Worm (Caenorhabditis elegans) whole organism, L2 larva: ENCODE results near the gene C16C8.14.

ENCODE experiments used
- C34F6.9 ChIP-seq: fragments of 150-350 bp; optimal IDR thresholded peaks from 2 replicates; lab custom pipeline; 2014; ENCODE audit warnings: missing biosample characterization, missing genetic modification characterization
- F13H6.1 ChIP-seq: sonication (generic microtip); optimal IDR thresholded peaks from 2 replicates; lab custom pipeline; 2016; ENCODE audit warnings: missing genetic modification characterization, missing compliant biosample characterization
- R02D3.7 ChIP-seq: fragments of 150-350 bp; optimal IDR thresholded peaks from 2 replicates; lab custom pipeline; 2014; ENCODE audit warnings: missing biosample characterization, missing genetic modification characterization
- Y55F3AM.14 ChIP-seq: fragments of 200-800 bp; sonication (Bioruptor generic); optimal IDR thresholded peaks from 2 replicates; lab custom pipeline; 2018; ENCODE audit warnings: mild to moderate bottlenecking, missing genetic modification characterization, missing compliant biosample characterization
- ZK546.5 ChIP-seq: sonication (generic microtip); optimal IDR thresholded peaks from 2 replicates; lab custom pipeline; 2017; ENCODE audit warnings: missing biosample characterization, missing genetic modification characterization
- alr-1 ChIP-seq: fragments of 150-350 bp; optimal IDR thresholded peaks from 2 replicates; lab custom pipeline; 2014; ENCODE audit warnings: missing biosample characterization, missing genetic modification characterization
- aly-2 ChIP-seq: fragments of 150-350 bp; optimal IDR thresholded peaks from 2 replicates; lab custom pipeline; 2014; ENCODE audit warnings: missing biosample characterization, missing genetic modification characterization
- ama-1 ChIP-seq: fragments of 150-350 bp; optimal IDR thresholded peaks from 2 replicates; lab custom pipeline; 2018; ENCODE audit warnings: inconsistent platforms
- blmp-1 ChIP-seq: sonication (generic microtip); optimal IDR thresholded peaks from 2 replicates; lab custom pipeline; 2017; ENCODE audit warnings: missing genetic modification characterization, mild to moderate bottlenecking, missing compliant biosample characterization, antibody characterized with exemption, moderate library complexity; ENCODE audit not compliant: insufficient read depth
- ceh-16 ChIP-seq: fragments of 150-350 bp; optimal IDR thresholded peaks from 2 replicates; lab custom pipeline; 2014; ENCODE audit warnings: missing biosample characterization, missing genetic modification characterization
- ceh-82 ChIP-seq: fragments of 150-350 bp; optimal IDR thresholded peaks from 2 replicates; lab custom pipeline; 2014; ENCODE audit warnings: missing biosample characterization, missing genetic modification characterization
- crh-2 ChIP-seq: sonication (generic microtip); optimal IDR thresholded peaks from 2 replicates; lab custom pipeline; 2017; ENCODE audit warnings: missing biosample characterization, missing genetic modification characterization
- dmd-4 ChIP-seq: sonication (generic microtip); optimal IDR thresholded peaks from 2 replicates; lab custom pipeline; 2017; ENCODE audit warnings: missing biosample characterization, missing genetic modification characterization
- egl-27 ChIP-seq: sonication (generic microtip); optimal IDR thresholded peaks from 3 replicates; lab custom pipeline; 2017; ENCODE audit warnings: missing biosample characterization, missing genetic modification reagents, missing genetic modification characterization
- elt-1 ChIP-seq: fragments of 150-350 bp; optimal IDR thresholded peaks from 2 replicates; lab custom pipeline; 2014; ENCODE audit warnings: missing biosample characterization, missing genetic modification characterization
- elt-3 ChIP-seq: sonication (generic microtip); optimal IDR thresholded peaks from 2 replicates; lab custom pipeline; 2017; ENCODE audit warnings: missing biosample characterization, missing genetic modification characterization
- fos-1 ChIP-seq: fragments of 150-350 bp; optimal IDR thresholded peaks from 2 replicates; lab custom pipeline; 2014; ENCODE audit warnings: missing biosample characterization, missing genetic modification characterization
- gmeb-1 ChIP-seq: fragments of 150-350 bp; optimal IDR thresholded peaks from 2 replicates; lab custom pipeline; 2014; ENCODE audit warnings: missing biosample characterization, missing genetic modification characterization
- lin-11 ChIP-seq: fragments of 150-350 bp; sonication (generic microtip); optimal IDR thresholded peaks from 2 replicates; lab custom pipeline; 2014; ENCODE audit warnings: missing biosample characterization, missing genetic modification characterization, inconsistent platforms, mixed read lengths
- lin-13 ChIP-seq: fragments of 150-350 bp; optimal IDR thresholded peaks from 2 replicates; lab custom pipeline; 2014; ENCODE audit warnings: missing biosample characterization, missing genetic modification reagents, missing genetic modification characterization
- lin-39 ChIP-seq: fragments of 150-350 bp; optimal IDR thresholded peaks from 2 replicates; lab custom pipeline; 2014; ENCODE audit warnings: missing biosample characterization, missing genetic modification reagents, missing genetic modification characterization
- lsy-2 ChIP-seq, 2 experiments: fragments of 150-350 bp in 1 of 2; sonication (generic microtip) in 1 of 2; optimal IDR thresholded peaks; 2 replicates each; lab custom pipeline; 2014 to 2017; ENCODE audit warnings: missing biosample characterization in 2 of 2, missing genetic modification characterization in 2 of 2
- mab-5 ChIP-seq: fragments of 150-350 bp; optimal IDR thresholded peaks from 2 replicates; lab custom pipeline; 2014; ENCODE audit warnings: missing biosample characterization, missing genetic modification characterization
- mbf-1 ChIP-seq: sonication (generic microtip); optimal IDR thresholded peaks from 2 replicates; lab custom pipeline; 2017; ENCODE audit warnings: missing biosample characterization, missing genetic modification characterization
- mdl-1 ChIP-seq, 2 experiments: fragments of 150-350 bp in 1 of 2; sonication (generic microtip) in 1 of 2; optimal IDR thresholded peaks; 2 replicates each; lab custom pipeline; 2017; ENCODE audit warnings: missing biosample characterization in 2 of 2, missing genetic modification characterization in 2 of 2
- nhr-10 ChIP-seq: sonication (generic microtip); optimal IDR thresholded peaks from 2 replicates; lab custom pipeline; 2017; ENCODE audit warnings: missing biosample characterization, missing genetic modification characterization
- nhr-11 ChIP-seq: fragments of 150-350 bp; optimal IDR thresholded peaks from 2 replicates; lab custom pipeline; 2014; ENCODE audit warnings: missing biosample characterization, missing genetic modification characterization
- nhr-12 ChIP-seq: fragments of 150-350 bp; optimal IDR thresholded peaks from 2 replicates; lab custom pipeline; 2014; ENCODE audit warnings: missing biosample characterization, missing genetic modification characterization
- nhr-129 ChIP-seq: fragments of 150-350 bp; optimal IDR thresholded peaks from 2 replicates; lab custom pipeline; 2014; ENCODE audit warnings: missing biosample characterization, missing genetic modification characterization
- nhr-21 ChIP-seq: fragments of 150-350 bp; optimal IDR thresholded peaks from 2 replicates; lab custom pipeline; 2014; ENCODE audit warnings: missing biosample characterization, missing genetic modification characterization
- nhr-23 ChIP-seq: fragments of 150-350 bp; optimal IDR thresholded peaks from 2 replicates; lab custom pipeline; 2014; ENCODE audit warnings: missing biosample characterization, missing genetic modification reagents, missing genetic modification characterization
- nhr-237 ChIP-seq: fragments of 150-350 bp; optimal IDR thresholded peaks from 2 replicates; lab custom pipeline; 2014; ENCODE audit warnings: missing biosample characterization, missing genetic modification characterization
- nhr-25 ChIP-seq: fragments of 150-350 bp; sonication (generic microtip); optimal IDR thresholded peaks from 3 replicates; lab custom pipeline; 2014; ENCODE audit warnings: missing biosample characterization, missing genetic modification characterization
- nhr-6 ChIP-seq: fragments of 150-350 bp; optimal IDR thresholded peaks from 2 replicates; lab custom pipeline; 2014; ENCODE audit warnings: missing biosample characterization, missing genetic modification characterization
- nhr-77 ChIP-seq: fragments of 150-350 bp; optimal IDR thresholded peaks from 2 replicates; lab custom pipeline; 2014; ENCODE audit warnings: missing biosample characterization, missing genetic modification characterization
- peb-1 ChIP-seq: fragments of 150-350 bp; optimal IDR thresholded peaks from 2 replicates; lab custom pipeline; 2014; ENCODE audit warnings: missing biosample characterization, missing genetic modification characterization
- sem-4 ChIP-seq: fragments of 150-350 bp; optimal IDR thresholded peaks from 2 replicates; lab custom pipeline; 2014; ENCODE audit warnings: missing biosample characterization, missing genetic modification reagents, missing genetic modification characterization
- skn-1 ChIP-seq: sonication (generic microtip); optimal IDR thresholded peaks from 2 replicates; lab custom pipeline; 2017; ENCODE audit warnings: missing biosample characterization, missing genetic modification characterization
- sma-3 ChIP-seq: sonication (generic microtip); optimal IDR thresholded peaks from 2 replicates; lab custom pipeline; 2016; ENCODE audit warnings: missing genetic modification reagents, missing genetic modification characterization, missing compliant biosample characterization
- sma-9 ChIP-seq, 2 experiments: fragments of 150-350 bp in 1 of 2; sonication (generic microtip) in 1 of 2; optimal IDR thresholded peaks; 2 replicates each; lab custom pipeline; 2014 to 2016; ENCODE audit warnings: missing genetic modification characterization in 2 of 2, mild to moderate bottlenecking in 1 of 2, missing biosample characterization in 1 of 2, missing compliant biosample characterization in 1 of 2, missing genetic modification reagents in 1 of 2, moderate library complexity in 1 of 2
- snpc-4 ChIP-seq: fragments of 150-350 bp; optimal IDR thresholded peaks from 2 replicates; lab custom pipeline; 2014; ENCODE audit warnings: missing biosample characterization, missing genetic modification characterization
- unc-39 ChIP-seq: fragments of 150-350 bp; optimal IDR thresholded peaks from 2 replicates; lab custom pipeline; 2014; ENCODE audit warnings: missing biosample characterization, missing genetic modification characterization
- unc-55 ChIP-seq: fragments of 150-350 bp; sonication (generic microtip); optimal IDR thresholded peaks from 3 replicates; lab custom pipeline; 2014; ENCODE audit warnings: missing biosample characterization, missing genetic modification reagents, missing genetic modification characterization
- unc-62 ChIP-seq: fragments of 150-350 bp; optimal IDR thresholded peaks from 2 replicates; lab custom pipeline; 2014; ENCODE audit warnings: missing biosample characterization, missing genetic modification reagents, missing genetic modification characterization
- zag-1 ChIP-seq: fragments of 150-350 bp; optimal IDR thresholded peaks from 2 replicates; lab custom pipeline; 2014; ENCODE audit warnings: missing biosample characterization, missing genetic modification characterization
- ztf-1 ChIP-seq: fragments of 200-800 bp; sonication (Bioruptor generic); conservative IDR thresholded peaks from 2 replicates; pipeline ENCODE4 v1.3.6; 2022; ENCODE audit warnings: missing genetic modification characterization, missing compliant biosample characterization
- ztf-11 ChIP-seq: sonication (generic microtip); optimal IDR thresholded peaks from 2 replicates; lab custom pipeline; 2017; ENCODE audit warnings: missing biosample characterization, missing genetic modification characterization
- ztf-4 ChIP-seq: fragments of 150-350 bp; optimal IDR thresholded peaks from 2 replicates; lab custom pipeline; 2014; ENCODE audit warnings: missing biosample characterization, missing genetic modification characterization

The C16C8.14 gene

ce11 chrII:3482231-3482630 is 32.6 kb downstream of the C16C8.14 start, which contains the start of gene smu-2:
TSS of gene smu-2 (plus strand) at chrII:3482408.
- peak; percentile 67 for TF ChIP-seq C34F6.9 (tag; lab: Kevin White, UChicago)
- TF ChIP-seq gmeb-1 (tag; lab: Kevin White, UChicago): no peak
- no peak for TF ChIP-seq ceh-16 (tag; lab: Kevin White, UChicago)
- TF ChIP-seq lin-11: no peak
- no peak for TF ChIP-seq mdl-1 (tag; optimal IDR thresholded peaks at IDR 0.05; lab: Kevin White, UChicago)
- no peak for TF ChIP-seq nhr-12
- peak; percentile 53 for TF ChIP-seq sma-3 (GFP tag; lab: Kevin White, UChicago)
- no peak for TF ChIP-seq elt-3 (tag; lab: Kevin White, UChicago)
- TF ChIP-seq sem-4: no peak
- no peak for TF ChIP-seq unc-62
- no peak for TF ChIP-seq nhr-129 (tag; lab: Kevin White, UChicago)
- TF ChIP-seq unc-39 (tag; lab: Kevin White, UChicago): no peak
- no peak for TF ChIP-seq mbf-1 (tag; lab: Kevin White, UChicago)
- TF ChIP-seq nhr-25 (tag; lab: Kevin White, UChicago): no peak
- TF ChIP-seq nhr-237 (tag; lab: Kevin White, UChicago): no peak
- no peak for TF ChIP-seq R02D3.7 (tag; lab: Kevin White, UChicago)
- TF ChIP-seq nhr-11 (tag; lab: Kevin White, UChicago): no peak
- no peak for TF ChIP-seq ceh-82 (tag; lab: Kevin White, UChicago)
- no peak for TF ChIP-seq fos-1 (tag; lab: Kevin White, UChicago)
- TF ChIP-seq lin-39 (tag; lab: Kevin White, UChicago): no peak
- no peak for TF ChIP-seq snpc-4 (tag; lab: Kevin White, UChicago)
- TF ChIP-seq nhr-23 (tag; lab: Kevin White, UChicago): no peak
- TF ChIP-seq elt-1: no peak
- no peak for TF ChIP-seq ztf-1 (GFP tag; lab: Robert Waterston, UW)
- TF ChIP-seq ama-1 (lab: Kevin White, UChicago): no peak
- no peak for TF ChIP-seq egl-27 (tag; lab: Kevin White, UChicago)
- TF ChIP-seq nhr-77 (tag; lab: Kevin White, UChicago): no peak
- TF ChIP-seq unc-55: peak; percentile 79
- no peak for TF ChIP-seq ztf-11 (tag; lab: Kevin White, UChicago)
- no peak for TF ChIP-seq skn-1 (tag; lab: Kevin White, UChicago)
- TF ChIP-seq Y55F3AM.14 (GFP tag; lab: Kevin White, UChicago): no peak
- no peak for TF ChIP-seq peb-1 (tag; lab: Kevin White, UChicago)
- TF ChIP-seq nhr-10 (tag; lab: Kevin White, UChicago): no peak
- no peak for TF ChIP-seq ztf-4 (tag; lab: Kevin White, UChicago)
- TF ChIP-seq nhr-21 (tag; lab: Kevin White, UChicago): no peak
- TF ChIP-seq crh-2: no peak
- no peak for TF ChIP-seq nhr-6 (tag; lab: Kevin White, UChicago)
- TF ChIP-seq blmp-1 (tag; lab: Kevin White, UChicago): no peak
- no peak for TF ChIP-seq ZK546.5 (tag; lab: Kevin White, UChicago)
- no peak for TF ChIP-seq alr-1 (tag; lab: Kevin White, UChicago)
- TF ChIP-seq lin-13 (GFP tag; lab: Kevin White, UChicago): peak; percentile 74
- TF ChIP-seq zag-1 (tag; lab: Kevin White, UChicago): no peak
- no peak for TF ChIP-seq sma-9 (GFP tag; optimal IDR thresholded peaks at IDR 0.05; lab: Kevin White, UChicago)
- no peak for TF ChIP-seq sma-9 (tag; optimal IDR thresholded peaks at IDR 0.05; lab: Kevin White, UChicago)
- peak in 1 of 2 experiments; percentile 37 for TF ChIP-seq lsy-2 (tag; optimal IDR thresholded peaks at IDR 0.05; lab: Kevin White, UChicago)
- TF ChIP-seq mab-5 (tag; lab: Kevin White, UChicago): peak; percentile 27
- TF ChIP-seq aly-2 (tag; lab: Kevin White, UChicago): no peak
- TF ChIP-seq F13H6.1 (tag; lab: Kevin White, UChicago): peak; percentile 41
- TF ChIP-seq dmd-4 (tag; lab: Kevin White, UChicago): no peak
